Worm (Caenorhabditis elegans) whole organism, L2 larva: Measurements from ENCODE around the gene fbxa-76.
A peak's percentile ranks its signal among the peaks of the same experiment; 100 is the strongest.

Experiments used
- C34F6.9 ChIP-seq: fragments of 150-350 bp; optimal IDR thresholded peaks from 2 replicates; lab custom pipeline; 2014; ENCODE audit warnings: missing biosample characterization, missing genetic modification characterization
- F13H6.1 ChIP-seq: sonication (generic microtip); optimal IDR thresholded peaks from 2 replicates; lab custom pipeline; 2016; ENCODE audit warnings: missing genetic modification characterization, missing compliant biosample characterization
- R02D3.7 ChIP-seq: fragments of 150-350 bp; optimal IDR thresholded peaks from 2 replicates; lab custom pipeline; 2014; ENCODE audit warnings: missing biosample characterization, missing genetic modification characterization
- alr-1 ChIP-seq: fragments of 150-350 bp; optimal IDR thresholded peaks from 2 replicates; lab custom pipeline; 2014; ENCODE audit warnings: missing biosample characterization, missing genetic modification characterization
- aly-2 ChIP-seq: fragments of 150-350 bp; optimal IDR thresholded peaks from 2 replicates; lab custom pipeline; 2014; ENCODE audit warnings: missing biosample characterization, missing genetic modification characterization
- blmp-1 ChIP-seq: sonication (generic microtip); optimal IDR thresholded peaks from 2 replicates; lab custom pipeline; 2017; ENCODE audit warnings: missing genetic modification characterization, mild to moderate bottlenecking, missing compliant biosample characterization, antibody characterized with exemption, moderate library complexity; ENCODE audit not compliant: insufficient read depth
- ceh-16 ChIP-seq: fragments of 150-350 bp; optimal IDR thresholded peaks from 2 replicates; lab custom pipeline; 2014; ENCODE audit warnings: missing biosample characterization, missing genetic modification characterization
- ceh-82 ChIP-seq: fragments of 150-350 bp; optimal IDR thresholded peaks from 2 replicates; lab custom pipeline; 2014; ENCODE audit warnings: missing biosample characterization, missing genetic modification characterization
- crh-2 ChIP-seq: sonication (generic microtip); optimal IDR thresholded peaks from 2 replicates; lab custom pipeline; 2017; ENCODE audit warnings: missing biosample characterization, missing genetic modification characterization
- dmd-4 ChIP-seq: sonication (generic microtip); optimal IDR thresholded peaks from 2 replicates; lab custom pipeline; 2017; ENCODE audit warnings: missing biosample characterization, missing genetic modification characterization
- elt-1 ChIP-seq: fragments of 150-350 bp; optimal IDR thresholded peaks from 2 replicates; lab custom pipeline; 2014; ENCODE audit warnings: missing biosample characterization, missing genetic modification characterization
- elt-3 ChIP-seq: sonication (generic microtip); optimal IDR thresholded peaks from 2 replicates; lab custom pipeline; 2017; ENCODE audit warnings: missing biosample characterization, missing genetic modification characterization
- fos-1 ChIP-seq: fragments of 150-350 bp; optimal IDR thresholded peaks from 2 replicates; lab custom pipeline; 2014; ENCODE audit warnings: missing biosample characterization, missing genetic modification characterization
- gmeb-1 ChIP-seq: fragments of 150-350 bp; optimal IDR thresholded peaks from 2 replicates; lab custom pipeline; 2014; ENCODE audit warnings: missing biosample characterization, missing genetic modification characterization
- lin-11 ChIP-seq: fragments of 150-350 bp; sonication (generic microtip); optimal IDR thresholded peaks from 2 replicates; lab custom pipeline; 2014; ENCODE audit warnings: missing biosample characterization, missing genetic modification characterization, inconsistent platforms, mixed read lengths
- lin-13 ChIP-seq: fragments of 150-350 bp; optimal IDR thresholded peaks from 2 replicates; lab custom pipeline; 2014; ENCODE audit warnings: missing biosample characterization, missing genetic modification reagents, missing genetic modification characterization
- lin-39 ChIP-seq: fragments of 150-350 bp; optimal IDR thresholded peaks from 2 replicates; lab custom pipeline; 2014; ENCODE audit warnings: missing biosample characterization, missing genetic modification reagents, missing genetic modification characterization
- lsy-2 ChIP-seq, 2 experiments: fragments of 150-350 bp in 1 of 2; sonication (generic microtip) in 1 of 2; optimal IDR thresholded peaks; 2 replicates each; lab custom pipeline; 2014 to 2017; ENCODE audit warnings: missing biosample characterization in 2 of 2, missing genetic modification characterization in 2 of 2
- mbf-1 ChIP-seq: sonication (generic microtip); optimal IDR thresholded peaks from 2 replicates; lab custom pipeline; 2017; ENCODE audit warnings: missing biosample characterization, missing genetic modification characterization
- mdl-1 ChIP-seq, 2 experiments: fragments of 150-350 bp in 1 of 2; sonication (generic microtip) in 1 of 2; optimal IDR thresholded peaks; 2 replicates each; lab custom pipeline; 2017; ENCODE audit warnings: missing biosample characterization in 2 of 2, missing genetic modification characterization in 2 of 2
- nhr-10 ChIP-seq: sonication (generic microtip); optimal IDR thresholded peaks from 2 replicates; lab custom pipeline; 2017; ENCODE audit warnings: missing biosample characterization, missing genetic modification characterization
- nhr-11 ChIP-seq: fragments of 150-350 bp; optimal IDR thresholded peaks from 2 replicates; lab custom pipeline; 2014; ENCODE audit warnings: missing biosample characterization, missing genetic modification characterization
- nhr-12 ChIP-seq: fragments of 150-350 bp; optimal IDR thresholded peaks from 2 replicates; lab custom pipeline; 2014; ENCODE audit warnings: missing biosample characterization, missing genetic modification characterization
- nhr-129 ChIP-seq: fragments of 150-350 bp; optimal IDR thresholded peaks from 2 replicates; lab custom pipeline; 2014; ENCODE audit warnings: missing biosample characterization, missing genetic modification characterization
- nhr-237 ChIP-seq: fragments of 150-350 bp; optimal IDR thresholded peaks from 2 replicates; lab custom pipeline; 2014; ENCODE audit warnings: missing biosample characterization, missing genetic modification characterization
- nhr-25 ChIP-seq: fragments of 150-350 bp; sonication (generic microtip); optimal IDR thresholded peaks from 3 replicates; lab custom pipeline; 2014; ENCODE audit warnings: missing biosample characterization, missing genetic modification characterization
- nhr-6 ChIP-seq: fragments of 150-350 bp; optimal IDR thresholded peaks from 2 replicates; lab custom pipeline; 2014; ENCODE audit warnings: missing biosample characterization, missing genetic modification characterization
- nhr-77 ChIP-seq: fragments of 150-350 bp; optimal IDR thresholded peaks from 2 replicates; lab custom pipeline; 2014; ENCODE audit warnings: missing biosample characterization, missing genetic modification characterization
- peb-1 ChIP-seq: fragments of 150-350 bp; optimal IDR thresholded peaks from 2 replicates; lab custom pipeline; 2014; ENCODE audit warnings: missing biosample characterization, missing genetic modification characterization
- sem-4 ChIP-seq: fragments of 150-350 bp; optimal IDR thresholded peaks from 2 replicates; lab custom pipeline; 2014; ENCODE audit warnings: missing biosample characterization, missing genetic modification reagents, missing genetic modification characterization
- skn-1 ChIP-seq: sonication (generic microtip); optimal IDR thresholded peaks from 2 replicates; lab custom pipeline; 2017; ENCODE audit warnings: missing biosample characterization, missing genetic modification characterization
- sma-9 ChIP-seq, 2 experiments: fragments of 150-350 bp in 1 of 2; sonication (generic microtip) in 1 of 2; optimal IDR thresholded peaks; 2 replicates each; lab custom pipeline; 2014 to 2016; ENCODE audit warnings: missing genetic modification characterization in 2 of 2, mild to moderate bottlenecking in 1 of 2, missing biosample characterization in 1 of 2, missing compliant biosample characterization in 1 of 2, missing genetic modification reagents in 1 of 2, moderate library complexity in 1 of 2
- snpc-4 ChIP-seq: fragments of 150-350 bp; optimal IDR thresholded peaks from 2 replicates; lab custom pipeline; 2014; ENCODE audit warnings: missing biosample characterization, missing genetic modification characterization
- unc-39 ChIP-seq: fragments of 150-350 bp; optimal IDR thresholded peaks from 2 replicates; lab custom pipeline; 2014; ENCODE audit warnings: missing biosample characterization, missing genetic modification characterization
- unc-55 ChIP-seq: fragments of 150-350 bp; sonication (generic microtip); optimal IDR thresholded peaks from 3 replicates; lab custom pipeline; 2014; ENCODE audit warnings: missing biosample characterization, missing genetic modification reagents, missing genetic modification characterization
- unc-62 ChIP-seq: fragments of 150-350 bp; optimal IDR thresholded peaks from 2 replicates; lab custom pipeline; 2014; ENCODE audit warnings: missing biosample characterization, missing genetic modification reagents, missing genetic modification characterization
- zag-1 ChIP-seq: fragments of 150-350 bp; optimal IDR thresholded peaks from 2 replicates; lab custom pipeline; 2014; ENCODE audit warnings: missing biosample characterization, missing genetic modification characterization
- ztf-1 ChIP-seq: fragments of 200-800 bp; sonication (Bioruptor generic); conservative IDR thresholded peaks from 2 replicates; pipeline ENCODE4 v1.3.6; 2022; ENCODE audit warnings: missing genetic modification characterization, missing compliant biosample characterization
- ztf-11 ChIP-seq: sonication (generic microtip); optimal IDR thresholded peaks from 2 replicates; lab custom pipeline; 2017; ENCODE audit warnings: missing biosample characterization, missing genetic modification characterization
- ztf-4 ChIP-seq: fragments of 150-350 bp; optimal IDR thresholded peaks from 2 replicates; lab custom pipeline; 2014; ENCODE audit warnings: missing biosample characterization, missing genetic modification characterization

fbxa-76 gene

ce11 chrIII:1238704-1239103 is 10.3 kb downstream of the fbxa-76 start, which contains the start of gene fbxa-61:
TSS of gene fbxa-61 (plus strand) at chrIII:1239048.
- no peak for TF ChIP-seq fos-1
- peak; percentile 29 for TF ChIP-seq sma-9 (GFP tag; optimal IDR thresholded peaks at IDR 0.05; lab: Kevin White, UChicago)
- TF ChIP-seq sma-9 (tag; optimal IDR thresholded peaks at IDR 0.05; lab: Kevin White, UChicago): no peak

ce11 chrIII:1231186-1231585 is 17.8 kb downstream of the fbxa-76 start:
- TF ChIP-seq nhr-11 (no peak), ceh-16 (tag; lab: Kevin White, UChicago) (no peak), mbf-1 (tag; lab: Kevin White, UChicago) (no peak), ztf-1 (GFP tag; lab: Robert Waterston, UW) (no peak)
- TF ChIP-seq, all 48 proteins: peak for 0

- no peak for TF ChIP-seq zag-1 (tag; lab: Kevin White, UChicago)
- no peak for TF ChIP-seq unc-39
Observed at ce11 chrIII:1230672-1231071, 18.3 kb downstream of the fbxa-76 start.

ce11 chrIII:1230174-1230573 is 18.8 kb downstream of the fbxa-76 start, which contains the start of gene pes-4:
TSS of gene pes-4 (minus strand) at chrIII:1230274.
- no peak for TF ChIP-seq ztf-1 (GFP tag; lab: Robert Waterston, UW)
- no peak for TF ChIP-seq mdl-1 (tag; optimal IDR thresholded peaks at IDR 0.05; lab: Kevin White, UChicago)
- TF ChIP-seq nhr-237 (tag; lab: Kevin White, UChicago): no peak
- no peak for TF ChIP-seq nhr-10 (tag; lab: Kevin White, UChicago)
- TF ChIP-seq lin-11 (tag; lab: Kevin White, UChicago): no peak
- TF ChIP-seq sma-9 (GFP tag; optimal IDR thresholded peaks at IDR 0.05; lab: Kevin White, UChicago): no peak
- no peak for TF ChIP-seq sma-9 (tag; optimal IDR thresholded peaks at IDR 0.05; lab: Kevin White, UChicago)
- no peak for TF ChIP-seq unc-55 (GFP tag; lab: Kevin White, UChicago)
- TF ChIP-seq sem-4: no peak
- TF ChIP-seq R02D3.7 (tag; lab: Kevin White, UChicago): no peak
- TF ChIP-seq nhr-25 (tag; lab: Kevin White, UChicago): no peak
- TF ChIP-seq ztf-11 (tag; lab: Kevin White, UChicago): no peak
- no peak for TF ChIP-seq C34F6.9 (tag; lab: Kevin White, UChicago)
- no peak for TF ChIP-seq lin-13
- no peak for TF ChIP-seq aly-2
- TF ChIP-seq ceh-82 (tag; lab: Kevin White, UChicago): no peak
- no peak for TF ChIP-seq gmeb-1 (tag; lab: Kevin White, UChicago)

ce11 chrIII:1229510-1229909 is 19.5 kb downstream of the fbxa-76 start:
- no peak for TF ChIP-seq nhr-12

- no peak for TF ChIP-seq dmd-4 (tag; lab: Kevin White, UChicago)
- TF ChIP-seq unc-62 (GFP tag; lab: Kevin White, UChicago): no peak
- no peak for TF ChIP-seq ztf-4 (tag; lab: Kevin White, UChicago)
- TF ChIP-seq R02D3.7 (tag; lab: Kevin White, UChicago): no peak
- TF ChIP-seq alr-1 (tag; lab: Kevin White, UChicago): no peak
- no peak for TF ChIP-seq nhr-25 (tag; lab: Kevin White, UChicago)
- no peak for TF ChIP-seq peb-1 (tag; lab: Kevin White, UChicago)
- no peak for TF ChIP-seq aly-2
- no peak for TF ChIP-seq nhr-6 (tag; lab: Kevin White, UChicago)
- no peak for TF ChIP-seq unc-55 (GFP tag; lab: Kevin White, UChicago)
- TF ChIP-seq ceh-16 (tag; lab: Kevin White, UChicago): no peak
- TF ChIP-seq F13H6.1 (tag; lab: Kevin White, UChicago): no peak
- TF ChIP-seq C34F6.9 (tag; lab: Kevin White, UChicago): no peak
- no peak for TF ChIP-seq unc-39
- no peak for TF ChIP-seq nhr-129 (tag; lab: Kevin White, UChicago)
Observed at ce11 chrIII:1228593-1228992, 20.4 kb downstream of the fbxa-76 start.

ce11 chrIII:1226256-1226655 is 22.7 kb downstream of the fbxa-76 start:
- TF ChIP-seq dmd-4 (tag; lab: Kevin White, UChicago) (no peak), snpc-4 (tag; lab: Kevin White, UChicago) (no peak), R02D3.7 (tag; lab: Kevin White, UChicago) (no peak), nhr-77 (tag; lab: Kevin White, UChicago) (no peak), nhr-129 (tag; lab: Kevin White, UChicago) (peak; percentile 14), mbf-1 (tag; lab: Kevin White, UChicago) (no peak), ceh-16 (tag; lab: Kevin White, UChicago) (no peak), nhr-25 (tag; lab: Kevin White, UChicago) (no peak), lsy-2 (tag; optimal IDR thresholded peaks at IDR 0.05; lab: Kevin White, UChicago) (no peak), elt-1 (no peak), ztf-1 (GFP tag; lab: Robert Waterston, UW) (no peak), elt-3 (no peak), sma-9 (GFP tag; optimal IDR thresholded peaks at IDR 0.05; lab: Kevin White, UChicago) (peak; percentile 24), sma-9 (tag; optimal IDR thresholded peaks at IDR 0.05; lab: Kevin White, UChicago) (no peak), blmp-1 (no peak), F13H6.1 (tag; lab: Kevin White, UChicago) (peak; percentile 54), lin-39 (tag; lab: Kevin White, UChicago) (no peak), skn-1 (tag; lab: Kevin White, UChicago) (no peak), crh-2 (no peak), fos-1 (peak; percentile 34), nhr-11 (no peak), peb-1 (tag; lab: Kevin White, UChicago) (no peak)
